Worm (Caenorhabditis elegans): ENCODE measurements around the gene E01G4.3.

The E01G4.3 gene

DNA sequence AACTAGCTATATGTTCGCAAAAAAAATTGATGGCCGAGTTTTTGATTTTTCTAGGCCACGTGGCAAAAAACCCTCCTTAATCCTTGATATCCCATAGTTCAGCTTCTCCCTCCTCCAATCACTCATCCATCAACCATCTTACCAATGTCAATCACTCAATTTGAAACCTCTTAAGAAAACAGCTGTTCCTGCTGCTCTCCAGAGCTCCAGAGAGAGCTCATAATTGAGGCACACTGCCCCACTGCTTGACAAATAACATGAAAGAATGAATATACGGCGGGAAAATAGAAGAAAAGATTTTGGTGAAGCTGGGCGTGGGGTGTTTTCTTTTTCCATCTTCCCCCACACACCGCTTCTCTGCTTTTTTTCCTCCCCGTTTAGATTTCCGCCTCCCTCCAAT is 31.2 kb upstream of the E01G4.3 start:
- TF ChIP-seq F57C9.4 (tag; optimal IDR thresholded peaks at IDR 0.05) (no peak), ekl-4 (GFP tag; IDR thresholded peaks at IDR 0.05) (no peak), madf-6 (GFP tag; IDR thresholded peaks at IDR 0.05) (no peak)

DNA sequence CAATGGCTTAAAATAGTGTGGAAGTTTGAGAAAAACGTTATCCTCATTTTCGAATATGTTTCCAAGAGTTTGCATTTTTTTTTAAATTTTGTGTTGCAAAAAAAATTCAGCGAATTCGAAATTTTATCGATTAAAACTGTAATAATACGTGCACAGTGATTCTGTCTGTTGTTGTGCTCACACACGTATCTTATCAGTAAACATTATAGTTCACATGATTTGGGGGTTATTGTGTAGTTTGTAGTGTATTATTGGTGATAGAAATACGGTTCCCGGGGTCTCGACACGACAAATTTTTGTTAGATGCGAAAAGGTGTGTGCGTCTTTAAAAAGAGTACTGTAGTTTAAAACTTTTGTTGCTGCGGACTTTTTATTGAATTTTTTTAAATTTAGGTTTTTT is 26.3 kb upstream of the E01G4.3 start, which contains the start of gene drr-1:
Gene drr-1, minus strand, starts transcription at position 183 of the 400 bp plus-strand sequence.
- TF ChIP-seq hlh-26 (GFP tag; conservative IDR thresholded peaks at IDR 0.05) (no peak), nhr-80 (tag; optimal IDR thresholded peaks at IDR 0.05) (peak; percentile 38)

DNA sequence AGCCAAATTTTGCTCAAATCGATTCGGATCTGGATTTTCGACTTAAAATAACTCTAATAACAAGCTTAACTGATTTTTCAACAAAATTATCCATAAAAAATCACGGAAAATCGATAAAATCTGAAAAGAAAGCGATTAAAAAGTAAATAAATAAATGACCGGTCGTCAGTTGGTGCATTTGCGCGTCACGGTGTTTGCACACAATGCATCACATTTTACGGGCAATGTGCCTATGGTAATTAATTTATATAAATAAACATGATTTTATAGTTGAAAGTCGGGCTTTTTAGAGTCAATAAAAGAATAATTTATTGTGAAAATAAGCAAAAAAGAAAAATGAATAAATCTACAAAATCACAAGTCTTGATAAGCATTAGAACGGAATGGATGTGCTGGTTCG is 25.4 kb upstream of the E01G4.3 start:
- peak in 1 of 3 experiments; percentile 8 for TF ChIP-seq lin-35 (GFP tag; optimal IDR thresholded peaks at IDR 0.05)
- TF ChIP-seq T26A5.8 (tag; optimal IDR thresholded peaks at IDR 0.05): no peak
- no peak for TF ChIP-seq cebp-1 (GFP tag; IDR thresholded peaks at IDR 0.05)
- TF ChIP-seq cebp-1 (tag; optimal IDR thresholded peaks at IDR 0.05): peak; percentile 10
- no peak for TF ChIP-seq snpc-4 (GFP tag; optimal IDR thresholded peaks at IDR 0.05)
- TF ChIP-seq snpc-4 (tag; optimal IDR thresholded peaks at IDR 0.05): peak in 1 of 4 experiments; percentile 31
- peak; percentile 75 for TF ChIP-seq lsl-1 (GFP tag; optimal IDR thresholded peaks at IDR 0.05)
- no peak for TF ChIP-seq Y67H2A.10 (GFP tag; conservative IDR thresholded peaks at IDR 0.05)
- no peak for TF ChIP-seq attf-3 (GFP tag; conservative IDR thresholded peaks at IDR 0.05)
- peak; percentile 88 for TF ChIP-seq athp-1 (tag; optimal IDR thresholded peaks at IDR 0.05)
- TF ChIP-seq hmg-1.2 (GFP tag; IDR thresholded peaks at IDR 0.05): 0 out of 2 replicates have a peak, but pooled peaks have one; percentile 12
- no peak for TF ChIP-seq nfyb-1 (GFP tag; IDR thresholded peaks at IDR 0.05)
- TF ChIP-seq snpc-3.4 (tag; optimal IDR thresholded peaks at IDR 0.05): peak; percentile 9
- TF ChIP-seq lin-54 (GFP tag; optimal IDR thresholded peaks at IDR 0.05): peak; percentile 33
- TF ChIP-seq madf-6 (GFP tag; IDR thresholded peaks at IDR 0.05): peak; percentile 65
- no peak for TF ChIP-seq attf-5 (GFP tag; optimal IDR thresholded peaks at IDR 0.05)
- TF ChIP-seq mcd-1 (GFP tag; IDR thresholded peaks at IDR 0.05): peak; percentile 26; the same call in 1 of the 2 replicates

DNA sequence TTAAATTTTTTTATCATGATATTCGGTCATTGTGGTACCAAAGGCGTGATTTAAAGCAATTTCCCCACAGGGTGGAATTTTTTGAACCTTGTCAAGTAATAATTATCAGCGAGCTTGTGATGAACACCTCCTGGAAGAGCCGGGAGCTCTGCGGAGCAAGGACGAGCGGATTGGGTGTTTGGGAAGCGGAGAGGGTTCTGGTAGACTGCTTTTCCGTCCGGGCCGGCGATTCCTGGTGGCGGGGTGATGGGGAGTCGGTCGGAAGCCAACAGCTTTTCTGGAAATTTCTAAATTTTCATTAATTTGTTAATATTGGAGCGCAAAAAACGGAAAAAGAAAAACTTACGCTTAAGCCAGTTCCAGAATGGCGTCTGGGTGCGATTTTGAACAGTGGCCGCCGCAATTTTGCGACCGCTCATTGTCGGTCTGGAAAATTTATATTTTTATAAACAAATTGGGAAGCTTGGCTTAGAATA is 24.8 kb upstream of the E01G4.3 start, which contains the start of gene ndua-7:
Gene ndua-7, minus strand, starts transcription at position 426 of the 476 bp plus-strand sequence.
- no peak for TF ChIP-seq atf-7 (tag; optimal IDR thresholded peaks at IDR 0.05)
- no peak for TF ChIP-seq lin-35 (GFP tag; optimal IDR thresholded peaks at IDR 0.05)
- peak; percentile 75 for TF ChIP-seq zfh-2 (GFP tag; conservative IDR thresholded peaks at IDR 0.05)
- 0 out of 2 replicates have a peak, but pooled peaks have one; percentile 15 for TF ChIP-seq cebp-2 (GFP tag; IDR thresholded peaks at IDR 0.05)
- no peak for TF ChIP-seq rec-8 (tag; optimal IDR thresholded peaks at IDR 0.05)
- no peak for TF ChIP-seq nfyb-1 (GFP tag; IDR thresholded peaks at IDR 0.05)
- no peak for TF ChIP-seq F39B2.1 (GFP tag; IDR thresholded peaks at IDR 0.05)
- peak; percentile 67; the same call in 1 of the 2 replicates for TF ChIP-seq egrh-3 (GFP tag; IDR thresholded peaks at IDR 0.05)
- TF ChIP-seq snpc-1.1 (tag; optimal IDR thresholded peaks at IDR 0.05; ENCODE audit: insufficient read depth): no peak
- TF ChIP-seq F55B11.4 (tag; optimal IDR thresholded peaks at IDR 0.05; ENCODE audit: borderline replicate concordance, insufficient read depth): no peak
- TF ChIP-seq ama-1 (optimal IDR thresholded peaks at IDR 0.05): no peak
- no peak for TF ChIP-seq ama-1 (GFP tag; optimal IDR thresholded peaks at IDR 0.05)
- no peak for TF ChIP-seq sdz-38 (tag; optimal IDR thresholded peaks at IDR 0.05)

DNA sequence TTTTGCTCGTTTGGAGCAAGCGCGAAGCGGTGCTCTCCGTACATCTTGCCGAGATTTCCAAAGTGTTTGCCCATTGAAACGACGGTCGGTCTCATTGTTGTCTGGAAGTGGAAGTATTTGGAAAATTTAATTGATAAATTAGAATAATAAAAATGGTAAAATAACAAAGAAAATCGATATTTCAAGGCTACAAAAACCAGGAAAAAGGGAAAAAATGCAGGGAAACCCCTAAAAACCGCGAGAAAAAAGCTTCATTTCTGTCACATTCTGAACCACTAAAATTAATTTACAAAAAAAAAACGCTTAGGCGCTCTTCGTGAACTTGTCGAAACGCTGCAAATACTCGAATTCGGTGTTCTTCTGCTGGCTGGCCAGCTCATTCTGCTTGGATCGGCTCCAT is 23.5 kb upstream of the E01G4.3 start, which contains the start of gene F45H10.2:
Gene F45H10.2, minus strand, starts transcription at position 101 of the 400 bp plus-strand sequence.
- peak; percentile 34; the same call in 1 of the 2 replicates for TF ChIP-seq B0336.3 (GFP tag; IDR thresholded peaks at IDR 0.05)
- 0 out of 2 replicates have a peak, but pooled peaks have one; percentile 24 for TF ChIP-seq madf-3 (GFP tag; IDR thresholded peaks at IDR 0.05)
- TF ChIP-seq unc-130 (GFP tag; optimal IDR thresholded peaks at IDR 0.05): no peak
- TF ChIP-seq madf-6 (GFP tag; IDR thresholded peaks at IDR 0.05): peak; percentile 31; the same call in 1 of the 2 replicates
- TF ChIP-seq zfh-2 (GFP tag; conservative IDR thresholded peaks at IDR 0.05): 0 out of 2 replicates have a peak, but pooled peaks have one; percentile 39
- no peak for TF ChIP-seq K12H6.12 (tag; optimal IDR thresholded peaks at IDR 0.05)
